Worm (Caenorhabditis elegans): ENCODE measurements around the gene brc-1.

DNA sequence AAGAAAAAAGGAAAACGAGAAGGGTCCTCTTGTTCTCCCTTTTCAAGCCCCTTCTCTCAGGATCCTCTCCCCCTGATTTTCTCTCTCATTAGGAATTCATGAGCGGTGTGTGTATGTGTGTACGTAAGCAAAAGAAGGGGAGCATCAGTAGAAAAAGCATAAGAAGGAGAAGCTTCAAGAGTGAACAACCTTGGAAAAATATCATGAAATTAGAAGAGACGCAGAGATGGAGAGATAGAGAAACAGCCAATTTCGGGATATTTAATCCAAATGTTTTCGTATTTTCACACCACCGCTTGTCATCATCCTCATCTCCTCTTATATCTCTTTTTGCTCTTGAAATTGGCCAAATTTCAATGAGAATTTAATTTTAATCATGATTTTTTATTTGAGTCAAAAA lies 20.4 kb upstream of the brc-1 start:
- TF ChIP-seq ceh-18 (tag; optimal IDR thresholded peaks at IDR 0.05): no peak
- TF ChIP-seq pqm-1 (tag; optimal IDR thresholded peaks at IDR 0.05): no peak
- no peak for TF ChIP-seq F13H6.1 (tag; optimal IDR thresholded peaks at IDR 0.05)
- no peak for TF ChIP-seq elt-2 (tag; optimal IDR thresholded peaks at IDR 0.05)
- TF ChIP-seq ama-1 (optimal IDR thresholded peaks at IDR 0.05): no peak
- no peak for TF ChIP-seq nfya-1 (tag; optimal IDR thresholded peaks at IDR 0.05)
- no peak for TF ChIP-seq dmd-4 (tag; optimal IDR thresholded peaks at IDR 0.05; ENCODE audit: borderline replicate concordance)
- no peak for TF ChIP-seq fax-1 (tag; optimal IDR thresholded peaks at IDR 0.05)
- no peak for TF ChIP-seq unc-86 (tag; optimal IDR thresholded peaks at IDR 0.05)
- TF ChIP-seq K02D7.2 (tag; optimal IDR thresholded peaks at IDR 0.05): no peak

All from whole organism, late embryonic.